Worm (Caenorhabditis elegans): ENCODE results near the gene W07A12.4.
A peak's percentile ranks its signal among the peaks of the same experiment; 100 is the strongest.

W07A12.4 gene

DNA sequence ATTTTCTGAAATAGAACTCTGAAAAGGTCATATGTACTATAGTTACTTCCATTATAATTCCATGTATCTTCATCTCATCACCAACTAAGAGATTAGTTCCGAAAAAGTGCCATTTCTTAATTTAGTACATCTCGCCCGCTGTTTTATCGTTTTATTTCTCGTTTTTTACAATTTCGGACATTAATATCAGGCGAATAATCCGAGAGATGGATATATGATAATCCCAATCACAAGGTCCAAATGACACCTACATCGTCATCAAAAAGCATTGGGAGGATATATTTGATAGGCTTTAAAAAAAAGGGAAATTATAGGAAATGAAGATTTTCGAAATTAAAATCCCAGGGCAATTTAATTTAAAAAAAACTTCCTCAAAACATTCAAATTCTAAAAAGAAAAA is 25.7 kb upstream of the W07A12.4 start:
- TF ChIP-seq ceh-39 (tag; optimal IDR thresholded peaks at IDR 0.05) (no peak), mab-5 (tag; optimal IDR thresholded peaks at IDR 0.05) (no peak), nhr-2 (tag; optimal IDR thresholded peaks at IDR 0.05) (no peak), M03D4.4 (tag; optimal IDR thresholded peaks at IDR 0.05) (no peak)

DNA sequence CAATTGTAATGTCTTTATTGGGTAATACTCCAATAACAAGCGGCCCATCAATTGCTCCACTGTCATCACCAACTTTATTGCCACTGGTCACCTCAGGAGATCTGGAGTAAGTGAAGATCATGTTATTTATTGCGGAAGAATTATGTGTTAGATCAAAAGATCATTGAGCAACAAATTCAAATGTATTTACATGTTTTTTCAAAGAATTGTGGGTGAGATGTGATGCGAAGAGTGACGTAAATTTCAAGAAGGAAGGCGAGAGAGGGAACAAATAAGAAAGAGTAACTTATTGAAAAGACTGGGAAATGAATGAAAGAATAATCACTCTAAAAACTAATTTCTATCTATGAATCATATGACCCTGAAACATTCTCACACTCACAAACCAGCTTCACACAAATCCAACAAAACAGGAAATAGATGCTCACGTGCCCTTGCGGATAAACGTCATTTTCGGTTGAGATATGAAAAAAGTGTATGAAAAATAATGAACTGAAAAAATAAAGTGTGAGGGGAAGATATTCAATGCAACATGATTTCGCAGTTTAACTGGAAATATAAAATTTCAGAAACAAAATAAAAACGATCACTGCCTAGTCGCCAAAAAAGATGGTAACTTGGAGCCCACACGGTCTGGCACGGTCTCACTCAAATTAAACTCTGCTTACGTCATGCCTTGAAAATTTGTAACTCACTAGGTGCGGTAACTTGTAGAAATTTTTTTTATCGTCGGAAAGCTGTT is 25.1 kb upstream of the W07A12.4 start:
- TF ChIP-seq drap-1 (GFP tag; optimal IDR thresholded peaks at IDR 0.05) = no peak
- TF ChIP-seq pha-4 (tag; optimal IDR thresholded peaks at IDR 0.05) = no peak
- no peak for TF ChIP-seq nhr-2 (tag; optimal IDR thresholded peaks at IDR 0.05)
- no peak for TF ChIP-seq M03D4.4 (tag; optimal IDR thresholded peaks at IDR 0.05)
- TF ChIP-seq lin-32 (GFP tag; optimal IDR thresholded peaks at IDR 0.05) = no peak
- no peak for TF ChIP-seq nhr-76 (tag; optimal IDR thresholded peaks at IDR 0.05)
- no peak for TF ChIP-seq bed-3 (GFP tag; optimal IDR thresholded peaks at IDR 0.05)
- TF ChIP-seq unc-120 (tag; optimal IDR thresholded peaks at IDR 0.05; ENCODE audit: poor library complexity, severe bottlenecking) = no peak
- TF ChIP-seq mls-2 (tag; optimal IDR thresholded peaks at IDR 0.05) = no peak
- no peak for TF ChIP-seq blmp-1 (tag; optimal IDR thresholded peaks at IDR 0.05)
- no peak for TF ChIP-seq elt-1 (tag; optimal IDR thresholded peaks at IDR 0.05; ENCODE audit: borderline replicate concordance, insufficient read depth)
- no peak for TF ChIP-seq hlh-1 (tag; optimal IDR thresholded peaks at IDR 0.05)
- TF ChIP-seq unc-39 (tag; optimal IDR thresholded peaks at IDR 0.05) = no peak
- no peak for TF ChIP-seq flh-1 (GFP tag; optimal IDR thresholded peaks at IDR 0.05)
- no peak for TF ChIP-seq nhr-28 (tag; optimal IDR thresholded peaks at IDR 0.05)
- TF ChIP-seq ztf-11 (tag; optimal IDR thresholded peaks at IDR 0.05) = no peak
- TF ChIP-seq snpc-4 (tag; optimal IDR thresholded peaks at IDR 0.05) = no peak
- TF ChIP-seq lin-13 (tag; optimal IDR thresholded peaks at IDR 0.05) = no peak

DNA sequence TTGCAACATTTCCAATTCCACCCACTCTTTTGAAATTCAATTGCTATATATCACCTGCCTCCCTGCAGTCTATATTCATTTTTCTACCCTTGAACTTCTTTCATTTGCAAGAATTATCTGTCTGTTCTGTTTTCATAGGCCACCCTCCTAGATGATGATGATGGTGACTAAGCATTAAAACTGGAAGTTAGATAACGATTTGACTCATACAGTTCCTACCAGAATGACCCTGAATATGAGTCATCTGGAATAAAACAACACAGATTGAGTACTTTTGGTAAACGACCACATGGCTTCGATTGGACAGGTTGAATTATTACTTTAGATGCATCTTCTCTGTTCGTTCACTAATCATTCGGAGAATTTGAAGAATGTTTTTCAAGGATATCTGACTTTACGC is 21.7 kb upstream of the W07A12.4 start:
- TF ChIP-seq ceh-39 (tag; optimal IDR thresholded peaks at IDR 0.05) = no peak
- no peak for TF ChIP-seq nhr-237 (tag; optimal IDR thresholded peaks at IDR 0.05)
- TF ChIP-seq ceh-43 (GFP tag; optimal IDR thresholded peaks at IDR 0.05) = no peak
- TF ChIP-seq tbx-8 (GFP tag; optimal IDR thresholded peaks at IDR 0.05) = no peak
- no peak for TF ChIP-seq unc-39 (tag; optimal IDR thresholded peaks at IDR 0.05)
- no peak for TF ChIP-seq unc-62 (GFP tag; optimal IDR thresholded peaks at IDR 0.05)
- no peak for TF ChIP-seq lsy-2 (tag; optimal IDR thresholded peaks at IDR 0.05)
- no peak for TF ChIP-seq ceh-83 (GFP tag; optimal IDR thresholded peaks at IDR 0.05)
- TF ChIP-seq hlh-1 (tag; optimal IDR thresholded peaks at IDR 0.05) = no peak
- no peak for TF ChIP-seq flh-1 (GFP tag; optimal IDR thresholded peaks at IDR 0.05)
- TF ChIP-seq elt-1 (tag; optimal IDR thresholded peaks at IDR 0.05; ENCODE audit: borderline replicate concordance, insufficient read depth) = no peak

DNA sequence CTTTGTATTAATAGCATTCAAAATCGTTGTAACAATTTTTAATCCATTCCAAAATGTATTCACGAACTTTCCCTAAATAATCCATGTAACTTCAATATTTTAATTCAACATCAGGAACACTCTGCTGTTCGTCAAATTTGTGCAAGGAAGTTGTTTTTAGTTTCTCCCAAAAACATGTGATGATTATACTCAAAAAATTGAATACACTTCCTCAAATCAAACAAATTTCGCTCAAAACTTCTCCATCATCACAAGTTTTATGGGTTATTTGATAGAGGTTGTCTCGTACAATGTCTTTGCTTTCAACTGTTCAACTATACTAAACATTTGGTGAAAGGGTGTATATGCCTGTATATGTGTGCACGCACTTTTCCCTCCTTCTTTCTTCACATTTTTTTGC is 21.1 kb upstream of the W07A12.4 start:
- TF ChIP-seq unc-39 (tag; optimal IDR thresholded peaks at IDR 0.05) = no peak
- TF ChIP-seq lin-13 (tag; optimal IDR thresholded peaks at IDR 0.05) = no peak
- TF ChIP-seq snpc-4 (tag; optimal IDR thresholded peaks at IDR 0.05) = no peak
- TF ChIP-seq cnd-1 (tag; optimal IDR thresholded peaks at IDR 0.05) = no peak
- TF ChIP-seq ces-1 (GFP tag; optimal IDR thresholded peaks at IDR 0.05) = no peak
- TF ChIP-seq blmp-1 (tag; optimal IDR thresholded peaks at IDR 0.05) = no peak
- no peak for TF ChIP-seq nhr-12 (tag; optimal IDR thresholded peaks at IDR 0.05)
- TF ChIP-seq pha-4 (tag; optimal IDR thresholded peaks at IDR 0.05) = no peak
- no peak for TF ChIP-seq ham-2 (GFP tag; optimal IDR thresholded peaks at IDR 0.05)
- no peak for TF ChIP-seq elt-1 (tag; optimal IDR thresholded peaks at IDR 0.05; ENCODE audit: borderline replicate concordance, insufficient read depth)
- no peak for TF ChIP-seq ceh-43 (GFP tag; optimal IDR thresholded peaks at IDR 0.05)
- TF ChIP-seq sem-2 (GFP tag; optimal IDR thresholded peaks at IDR 0.05) = no peak
- no peak for TF ChIP-seq ceh-39 (tag; optimal IDR thresholded peaks at IDR 0.05)
- TF ChIP-seq nhr-2 (tag; optimal IDR thresholded peaks at IDR 0.05) = no peak
- TF ChIP-seq M03D4.4 (tag; optimal IDR thresholded peaks at IDR 0.05) = no peak

DNA sequence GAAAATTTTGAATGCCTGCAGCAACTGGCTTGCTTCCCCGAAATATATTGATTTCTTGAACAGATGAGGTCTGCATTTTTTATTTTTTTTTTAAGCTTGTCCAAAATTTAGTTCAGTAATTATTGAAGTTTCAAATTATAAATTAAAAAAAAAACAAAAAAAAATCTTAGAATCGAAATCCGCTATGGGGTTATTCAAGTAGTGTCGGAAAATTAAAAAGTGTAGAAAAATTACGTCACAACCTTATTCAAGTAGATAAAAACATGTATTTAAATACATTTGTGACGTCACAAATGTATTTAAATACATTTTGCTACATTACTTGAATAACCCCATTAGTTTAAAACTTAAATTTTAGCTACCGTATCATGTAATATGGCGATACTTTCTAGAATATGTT is 20.5 kb upstream of the W07A12.4 start:
- peak; percentile 95 for TF ChIP-seq zip-8 (tag; optimal IDR thresholded peaks at IDR 0.05)
